Worm (Caenorhabditis elegans): Measurements from ENCODE around the gene sri-65.
"Not testable (repeated sequence)": the region's sequence is repeated elsewhere in the genome, so short reads cannot be mapped to it uniquely, and the experiment has no call there.

sri-65 gene

DNA sequence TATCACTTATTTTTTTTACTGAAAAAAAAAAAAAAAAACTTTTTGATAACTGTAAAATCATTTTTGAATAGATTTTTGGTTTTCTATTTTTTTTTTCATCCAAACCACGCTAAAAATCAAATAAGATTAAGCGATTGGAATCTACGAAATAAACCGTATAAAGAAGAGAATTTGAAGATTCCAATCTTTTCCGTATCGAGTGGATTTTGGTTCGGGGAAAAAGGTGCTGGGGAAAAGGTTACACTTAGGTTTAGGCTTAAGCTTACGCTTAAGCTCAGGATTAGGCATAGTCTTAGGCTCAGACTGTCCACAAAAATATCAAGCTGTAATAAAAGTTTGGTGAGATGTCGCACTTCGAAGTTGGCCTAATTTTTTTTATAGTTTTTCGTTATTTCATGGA is 7.6 kb upstream of the sri-65 start, which contains the start of gene F13A7.12:
Gene F13A7.12 (plus strand): TSS at position 301 of the 400 bp plus-strand sequence.
- TF ChIP-seq unc-62 (GFP tag; optimal IDR thresholded peaks at IDR 0.05): no peak

- no peak for TF ChIP-seq unc-62 (GFP tag; optimal IDR thresholded peaks at IDR 0.05)
Measured at ce11 chrV:16395131-16395530, 7.0 kb upstream of the sri-65 start, which contains the start of gene F13A7.11. TSS of gene F13A7.11 (minus strand) at chrV:16395304.

- no peak for TF ChIP-seq unc-62 (GFP tag; optimal IDR thresholded peaks at IDR 0.05)
Measured at ce11 chrV:16393728-16394127, 5.6 kb upstream of the sri-65 start, which contains the start of gene srd-63. TSS of gene srd-63 (minus strand) at chrV:16393828.

- no peak for TF ChIP-seq unc-62 (GFP tag; optimal IDR thresholded peaks at IDR 0.05)
Measured at ce11 chrV:16390655-16391054, 2.5 kb upstream of the sri-65 start, which contains the start of gene gst-44. TSS of gene gst-44 (plus strand) at chrV:16390891.

- TF ChIP-seq unc-62 (GFP tag; optimal IDR thresholded peaks at IDR 0.05): not testable (repeated sequence)
Measured at ce11 chrV:16383729-16384128, 4.4 kb downstream of the sri-65 start, which contains the start of gene F13A7.7. TSS of gene F13A7.7 (minus strand) at chrV:16383829.

DNA sequence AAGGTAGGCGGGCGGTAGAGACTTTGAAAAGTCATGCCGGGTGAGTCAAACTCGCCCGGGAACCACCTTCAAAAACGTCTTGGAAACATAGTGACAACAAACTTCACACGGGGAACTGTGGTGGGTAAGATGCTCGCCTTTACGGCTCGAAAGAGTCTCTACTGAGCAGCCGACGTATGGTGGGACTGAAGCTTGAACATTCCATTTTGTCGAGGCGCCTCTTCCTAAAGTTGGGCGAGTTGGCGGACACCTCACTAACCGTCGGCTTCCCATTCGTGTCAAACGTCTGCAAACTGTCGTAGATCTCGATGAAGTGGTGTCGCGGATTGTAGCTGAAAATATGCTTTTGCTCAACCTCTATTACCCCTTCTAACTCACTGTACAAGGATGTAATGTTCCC is 5.2 kb downstream of the sri-65 start:
- TF ChIP-seq unc-62 (GFP tag; optimal IDR thresholded peaks at IDR 0.05): no peak

ce11 chrV:16377849-16378248 is 10.3 kb downstream of the sri-65 start, which contains the start of gene F13A7.1:
TSS of gene F13A7.1 (minus strand) at chrV:16377949.
- TF ChIP-seq unc-62 (GFP tag; optimal IDR thresholded peaks at IDR 0.05): no peak

ce11 chrV:16377188-16377587 is 11.0 kb downstream of the sri-65 start:
- no peak for TF ChIP-seq unc-62 (GFP tag; optimal IDR thresholded peaks at IDR 0.05)

DNA sequence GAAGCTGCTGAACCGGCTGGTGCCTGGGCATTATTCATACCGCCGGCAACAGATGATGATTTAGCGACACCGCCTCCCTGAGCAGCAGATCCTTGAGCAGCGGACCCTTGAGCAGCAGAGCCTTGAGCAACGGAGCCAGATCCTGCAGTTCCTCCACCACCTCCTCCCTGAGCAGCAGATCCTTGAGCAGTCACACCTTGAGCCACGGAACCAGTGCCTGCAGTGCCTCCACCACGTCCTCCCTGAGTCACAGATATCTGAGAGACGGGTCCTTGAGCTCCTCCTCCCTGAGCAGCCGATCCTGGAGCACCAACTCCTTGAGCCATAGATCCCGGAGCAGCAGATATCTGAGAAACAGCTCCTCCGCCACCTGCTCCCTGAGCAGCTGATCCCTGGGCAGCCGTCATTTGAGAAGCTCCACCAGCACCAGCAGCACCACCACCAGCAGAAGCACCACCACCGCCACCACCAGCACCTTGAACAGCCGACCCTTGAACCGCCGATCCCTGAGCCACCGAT is 11.7 kb downstream of the sri-65 start:
- no peak for TF ChIP-seq unc-62 (GFP tag; optimal IDR thresholded peaks at IDR 0.05)

DNA sequence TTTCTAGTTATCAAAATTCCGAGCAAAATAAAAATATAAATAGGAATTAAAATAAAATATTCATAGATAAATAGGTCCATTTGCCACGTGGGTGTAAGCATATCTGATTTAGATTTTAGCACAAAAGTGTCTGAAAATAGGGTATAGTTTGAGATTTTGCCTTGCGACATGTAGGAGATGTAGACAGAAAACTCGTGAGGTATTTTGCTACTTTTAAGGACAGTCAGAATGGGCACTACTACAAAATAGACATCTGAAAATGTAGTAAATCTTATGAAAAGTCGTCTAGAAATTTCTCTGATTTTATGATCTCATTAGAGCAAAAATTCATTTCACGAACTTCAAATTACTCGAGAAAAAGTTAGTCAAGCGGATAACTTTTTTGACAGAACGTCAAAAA is 13.5 kb downstream of the sri-65 start, which contains the start of gene srv-34:
Gene srv-34 (minus strand): TSS at position 101 of the 400 bp plus-strand sequence.
- no peak for TF ChIP-seq unc-62 (GFP tag; optimal IDR thresholded peaks at IDR 0.05)

ce11 chrV:16370039-16370438 is 18.1 kb downstream of the sri-65 start:
- no peak for TF ChIP-seq unc-62 (GFP tag; optimal IDR thresholded peaks at IDR 0.05)

- no peak for TF ChIP-seq unc-62 (GFP tag; optimal IDR thresholded peaks at IDR 0.05)
Measured at ce11 chrV:16368143-16368542, 20.0 kb downstream of the sri-65 start.

ce11 chrV:16367575-16367974 is 20.6 kb downstream of the sri-65 start, which contains the start of gene W08G11.3:
TSS of gene W08G11.3 (plus strand) at chrV:16367681.
- no peak for TF ChIP-seq unc-62 (GFP tag; optimal IDR thresholded peaks at IDR 0.05)

ce11 chrV:16361350-16361749 is 26.8 kb downstream of the sri-65 start:
- TF ChIP-seq unc-62 (GFP tag; optimal IDR thresholded peaks at IDR 0.05): no peak

DNA sequence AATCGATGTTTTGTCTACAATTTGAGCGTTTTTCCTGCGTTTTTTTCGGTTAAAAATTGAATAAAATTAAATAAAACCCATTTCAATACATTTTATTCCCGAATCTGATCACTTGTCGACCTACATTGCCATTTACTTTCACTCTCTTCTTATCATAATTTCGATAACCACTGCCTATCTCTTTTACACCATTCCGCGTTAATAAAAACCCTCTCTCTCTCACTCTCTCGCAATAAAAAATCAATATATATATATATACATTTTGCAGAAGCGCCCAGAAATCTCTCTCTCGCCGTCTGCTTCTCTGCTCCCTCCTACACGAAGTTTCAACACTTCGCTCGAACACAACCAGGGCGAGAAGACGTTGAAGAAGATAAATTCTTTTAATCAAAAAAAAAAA is 30.9 kb downstream of the sri-65 start, which contains the start of gene pptr-1:
Gene pptr-1 (plus strand): TSS at position 269 of the 400 bp plus-strand sequence.
- no peak for TF ChIP-seq unc-62 (GFP tag; optimal IDR thresholded peaks at IDR 0.05)

- no peak for TF ChIP-seq unc-62 (GFP tag; optimal IDR thresholded peaks at IDR 0.05)
Measured at ce11 chrV:16356798-16357197, 31.4 kb downstream of the sri-65 start.

DNA sequence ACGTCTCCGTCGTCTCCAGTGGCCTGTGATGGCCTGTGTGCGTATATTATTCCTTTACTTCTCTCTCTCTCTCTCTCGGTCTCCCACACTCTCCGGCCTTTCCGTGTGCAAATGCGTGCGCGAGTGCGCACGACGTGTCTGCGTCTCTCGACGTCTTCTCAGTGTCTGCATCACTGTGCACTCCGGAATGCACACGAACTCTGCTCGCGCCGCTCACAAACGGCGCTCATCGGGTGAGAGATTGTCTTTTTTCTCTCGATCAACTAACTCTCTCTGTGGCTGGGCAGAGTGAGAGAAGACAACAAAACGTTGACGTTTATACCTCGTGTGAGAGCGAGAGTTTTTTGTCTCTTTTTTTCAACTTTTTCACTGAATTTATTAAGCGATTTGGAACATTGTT is 32.2 kb downstream of the sri-65 start:
- no peak for TF ChIP-seq unc-62 (GFP tag; optimal IDR thresholded peaks at IDR 0.05)

ce11 chrV:16354675-16355074 is 33.5 kb downstream of the sri-65 start:
- TF ChIP-seq unc-62 (GFP tag; optimal IDR thresholded peaks at IDR 0.05): no peak

Measured in whole organism, dauer.